Worm (Caenorhabditis elegans) whole organism, young adult: Measurements from ENCODE around the gene Y56A3A.41.
A peak's percentile ranks its signal among the peaks of the same experiment; 100 is the strongest.

ENCODE experiments used
- C06A6.2 ChIP-seq: fragments of 200-800 bp; sonication (Bioruptor generic); conservative IDR thresholded peaks from 2 replicates; pipeline ENCODE4 v1.3.6; 2022; ENCODE audit warnings: missing genetic modification characterization, missing compliant biosample characterization
- F33H1.4 ChIP-seq: fragments of 200-800 bp; sonication (Bioruptor generic); IDR thresholded peaks from 2 replicates; pipeline ENCODE4 v1.3.6; 2022; ENCODE audit warnings: missing genetic modification reagents, missing genetic modification characterization, missing compliant biosample characterization
- F57A8.1 ChIP-seq: fragments of 200-800 bp; sonication (Bioruptor generic); optimal IDR thresholded peaks from 2 replicates; lab custom pipeline; 2018; ENCODE audit warnings: mild to moderate bottlenecking, missing genetic modification characterization, moderate library complexity, missing compliant biosample characterization
- K12H6.12 ChIP-seq: fragments of 200-800 bp; sonication (Bioruptor generic); optimal IDR thresholded peaks from 2 replicates; lab custom pipeline; 2018; ENCODE audit warnings: mild to moderate bottlenecking, missing genetic modification characterization, missing compliant biosample characterization
- Y53G8AR.9 ChIP-seq: fragments of 200-800 bp; sonication (Bioruptor generic); conservative IDR thresholded peaks from 2 replicates; pipeline ENCODE4 v1.3.6; 2022; ENCODE audit warnings: missing genetic modification reagents, missing genetic modification characterization, missing compliant biosample characterization
- Y56A3A.18 ChIP-seq: fragments of 200-800 bp; sonication (Bioruptor generic); IDR thresholded peaks from 2 replicates; pipeline ENCODE4 v1.3.6; 2022; ENCODE audit warnings: missing genetic modification reagents, missing genetic modification characterization, missing compliant biosample characterization
- Y95B8A.8 ChIP-seq: fragments of 200-800 bp; sonication (Bioruptor generic); IDR thresholded peaks from 2 replicates; pipeline ENCODE4 v1.3.6; 2022; ENCODE audit warnings: missing genetic modification reagents, missing genetic modification characterization, missing compliant biosample characterization
- ZK185.1 ChIP-seq: sonication (generic microtip); optimal IDR thresholded peaks from 2 replicates; lab custom pipeline; 2016; ENCODE audit warnings: mild to moderate bottlenecking, missing genetic modification characterization, missing compliant biosample characterization; ENCODE audit not compliant: poor library complexity, severe bottlenecking
- ama-1 ChIP-seq, 3 experiments: fragments of 150-350 bp in 1 of 3; sonication (generic microtip) in 2 of 3; optimal IDR thresholded peaks; 2 replicates each; lab custom pipeline; 2014 to 2018; ENCODE audit warnings: missing biosample characterization in 2 of 3, missing genetic modification characterization in 2 of 3, missing genetic modification reagents in 2 of 3
- aptf-2 ChIP-seq: fragments of 200-800 bp; sonication (Bioruptor generic); conservative IDR thresholded peaks from 2 replicates; pipeline ENCODE4 v1.3.6; 2022; ENCODE audit warnings: missing genetic modification reagents, missing genetic modification characterization, missing compliant biosample characterization
- atf-7 ChIP-seq: sonication (generic microtip); optimal IDR thresholded peaks from 2 replicates; lab custom pipeline; 2017; ENCODE audit warnings: mild to moderate bottlenecking, missing genetic modification characterization, missing compliant biosample characterization
- attf-3 ChIP-seq: fragments of 200-800 bp; sonication (Bioruptor generic); conservative IDR thresholded peaks from 2 replicates; pipeline ENCODE4 v1.3.6; 2022; ENCODE audit warnings: missing genetic modification reagents, missing genetic modification characterization, missing compliant biosample characterization
- attf-5 ChIP-seq: fragments of 200-800 bp; sonication (Bioruptor generic); optimal IDR thresholded peaks from 2 replicates; lab custom pipeline; 2018; ENCODE audit warnings: mild to moderate bottlenecking, missing genetic modification characterization, missing compliant biosample characterization
- attf-6 ChIP-seq: fragments of 200-800 bp; sonication (Bioruptor generic); IDR thresholded peaks from 2 replicates; pipeline ENCODE4 v1.3.6; 2022; ENCODE audit warnings: missing genetic modification reagents, missing genetic modification characterization, missing compliant biosample characterization
- cebp-1 ChIP-seq, 2 experiments: fragments of 200-800 bp in 1 of 2; sonication (Bioruptor generic) in 1 of 2; sonication (generic microtip) in 1 of 2; IDR thresholded peaks in 1 of 2; optimal IDR thresholded peaks in 1 of 2; 2 replicates each; pipeline versions ENCODE4 v1.3.6 to Lab custom; 2017 to 2022; ENCODE audit warnings: missing compliant biosample characterization in 2 of 2, missing genetic modification characterization in 2 of 2, mild to moderate bottlenecking in 1 of 2, missing genetic modification reagents in 1 of 2, moderate library complexity in 1 of 2
- cebp-2 ChIP-seq: fragments of 200-800 bp; sonication (Bioruptor generic); IDR thresholded peaks from 2 replicates; pipeline ENCODE4 v1.3.6; 2022; ENCODE audit warnings: missing genetic modification characterization, missing compliant biosample characterization
- ceh-58 ChIP-seq: fragments of 200-800 bp; sonication (Bioruptor generic); IDR thresholded peaks from 2 replicates; pipeline ENCODE4 v1.3.6; 2022; ENCODE audit warnings: missing genetic modification characterization, missing compliant biosample characterization
- ceh-91 ChIP-seq: fragments of 200-800 bp; sonication (Bioruptor generic); IDR thresholded peaks from 2 replicates; pipeline ENCODE4 v1.3.6; 2022; ENCODE audit warnings: missing genetic modification reagents, missing genetic modification characterization, missing compliant biosample characterization
- die-1 ChIP-seq: sonication (generic microtip); optimal IDR thresholded peaks from 2 replicates; lab custom pipeline; 2016; ENCODE audit warnings: missing genotype, mild to moderate bottlenecking, missing genetic modification characterization, missing compliant biosample characterization
- dox-1 ChIP-seq: fragments of 200-800 bp; sonication (Bioruptor generic); IDR thresholded peaks from 2 replicates; pipeline ENCODE4 v1.3.6; 2022; ENCODE audit warnings: missing genetic modification reagents, missing genetic modification characterization, missing compliant biosample characterization
- dpl-1 ChIP-seq: fragments of 150-350 bp; optimal IDR thresholded peaks from 2 replicates; lab custom pipeline; 2014; ENCODE audit warnings: missing biosample characterization, missing genetic modification reagents, missing genetic modification characterization
- egrh-3 ChIP-seq: fragments of 200-800 bp; sonication (Bioruptor generic); IDR thresholded peaks from 2 replicates; pipeline ENCODE4 v1.3.6; 2022; ENCODE audit warnings: missing genetic modification reagents, missing genetic modification characterization, missing compliant biosample characterization
- hmg-1.2 ChIP-seq: fragments of 200-800 bp; sonication (Bioruptor generic); IDR thresholded peaks from 2 replicates; pipeline ENCODE4 v1.3.6; 2022; ENCODE audit warnings: missing genetic modification reagents, missing genetic modification characterization, missing compliant biosample characterization
- hsf-1 ChIP-seq: fragments of 200-800 bp; sonication (Bioruptor generic); IDR thresholded peaks from 2 replicates; pipeline ENCODE4 v1.3.6; 2022; ENCODE audit warnings: missing genetic modification reagents, missing genetic modification characterization, missing compliant biosample characterization
- let-526 ChIP-seq: fragments of 200-800 bp; sonication (Bioruptor generic); IDR thresholded peaks from 2 replicates; pipeline ENCODE4 v1.3.6; 2022; ENCODE audit warnings: missing genetic modification reagents, missing genetic modification characterization, missing compliant biosample characterization
- let-607 ChIP-seq, 2 experiments: fragments of 200-800 bp in 1 of 2; sonication (Bioruptor generic) in 1 of 2; sonication (generic microtip) in 1 of 2; optimal IDR thresholded peaks; 2 replicates each; lab custom pipeline; 2016 to 2018; ENCODE audit warnings: mild to moderate bottlenecking in 2 of 2, missing compliant biosample characterization in 2 of 2, missing genetic modification characterization in 2 of 2, moderate library complexity in 2 of 2, missing genotype in 1 of 2
- lin-26 ChIP-seq: fragments of 200-800 bp; sonication (Bioruptor generic); IDR thresholded peaks from 2 replicates; pipeline ENCODE4 v1.3.6; 2022; ENCODE audit warnings: missing genetic modification reagents, missing genetic modification characterization, missing compliant biosample characterization
- lin-54 ChIP-seq: fragments of 200-800 bp; sonication (Bioruptor generic); optimal IDR thresholded peaks from 2 replicates; lab custom pipeline; 2018; ENCODE audit warnings: mild to moderate bottlenecking, missing genetic modification characterization, missing compliant biosample characterization
- madf-6 ChIP-seq: fragments of 200-800 bp; sonication (Bioruptor generic); IDR thresholded peaks from 2 replicates; pipeline ENCODE4 v1.3.6; 2022; ENCODE audit warnings: missing genetic modification reagents, missing genetic modification characterization, missing compliant biosample characterization
- madf-8 ChIP-seq: fragments of 200-800 bp; sonication (Bioruptor generic); conservative IDR thresholded peaks from 2 replicates; pipeline ENCODE4 v1.3.6; 2022; ENCODE audit warnings: missing genetic modification reagents, missing genetic modification characterization, missing compliant biosample characterization
- mel-28 ChIP-seq: sonication (generic microtip); optimal IDR thresholded peaks from 2 replicates; lab custom pipeline; 2016; ENCODE audit warnings: borderline replicate concordance, mild to moderate bottlenecking, missing genetic modification characterization, missing compliant biosample characterization
- nfya-1 ChIP-seq: sonication (generic microtip); optimal IDR thresholded peaks from 2 replicates; lab custom pipeline; 2017; ENCODE audit warnings: antibody characterized with exemption, missing compliant biosample characterization, missing genetic modification characterization, borderline replicate concordance; ENCODE audit not compliant: insufficient read depth
- nfya-2 ChIP-seq: fragments of 200-800 bp; sonication (Bioruptor generic); IDR thresholded peaks from 2 replicates; pipeline ENCODE4 v1.3.6; 2022; ENCODE audit warnings: missing genetic modification reagents, missing genetic modification characterization, missing compliant biosample characterization
- nhr-120 ChIP-seq: fragments of 200-800 bp; sonication (Bioruptor generic); IDR thresholded peaks from 2 replicates; pipeline ENCODE4 v1.3.6; 2022; ENCODE audit warnings: missing genetic modification characterization, missing compliant biosample characterization
- nhr-27 ChIP-seq: fragments of 200-800 bp; sonication (Bioruptor generic); optimal IDR thresholded peaks from 2 replicates; lab custom pipeline; 2018; ENCODE audit warnings: mild to moderate bottlenecking, missing genetic modification characterization, moderate library complexity, missing compliant biosample characterization
- pha-4 ChIP-seq: fragments of 150-350 bp; sonication (generic microtip); optimal IDR thresholded peaks from 2 replicates; lab custom pipeline; 2014; ENCODE audit warnings: missing biosample characterization, missing genetic modification reagents, missing genetic modification characterization
- rec-8 ChIP-seq, 2 experiments: sonication (generic microtip); optimal IDR thresholded peaks; 2 replicates each; lab custom pipeline; 2016; ENCODE audit warnings: mild to moderate bottlenecking in 2 of 2, missing genetic modification characterization in 2 of 2, missing genetic modification reagents in 2 of 2, missing genotype in 2 of 2, missing biosample characterization in 1 of 2, missing compliant biosample characterization in 1 of 2, moderate library complexity in 1 of 2
- snpc-3.4 ChIP-seq: sonication (generic microtip); optimal IDR thresholded peaks from 2 replicates; lab custom pipeline; 2017; ENCODE audit warnings: missing genetic modification characterization, mild to moderate bottlenecking, missing compliant biosample characterization, antibody characterized with exemption, moderate library complexity, missing genotype, missing genetic modification reagents
- zfh-2 ChIP-seq: fragments of 200-800 bp; sonication (Bioruptor generic); conservative IDR thresholded peaks from 2 replicates; pipeline ENCODE4 v1.3.6; 2022; ENCODE audit warnings: missing genetic modification reagents, missing genetic modification characterization, missing compliant biosample characterization
- zim-3 ChIP-seq: sonication (generic microtip); optimal IDR thresholded peaks from 2 replicates; lab custom pipeline; 2017; ENCODE audit warnings: mild to moderate bottlenecking, missing genetic modification characterization, moderate library complexity, missing compliant biosample characterization
- ztf-28 ChIP-seq: fragments of 200-800 bp; sonication (Bioruptor generic); IDR thresholded peaks from 2 replicates; pipeline ENCODE4 v1.3.6; 2022; ENCODE audit warnings: missing genetic modification reagents, missing genetic modification characterization, missing compliant biosample characterization
- ztf-3 ChIP-seq: fragments of 200-800 bp; sonication (Bioruptor generic); optimal IDR thresholded peaks from 2 replicates; lab custom pipeline; 2018; ENCODE audit warnings: mild to moderate bottlenecking, missing genetic modification characterization, missing compliant biosample characterization

The Y56A3A.41 gene

ce11 chrIII:11916260-11916659 lies 23.4 kb upstream of the Y56A3A.41 start:
- TF ChIP-seq attf-6 = no peak
- TF ChIP-seq attf-5 (GFP tag; lab: Kevin White, UChicago) = no peak
- peak; percentile 79 for TF ChIP-seq zfh-2
- TF ChIP-seq dox-1 (GFP tag; lab: Robert Waterston, UW) = peak; percentile 12; the same call in 1 of the 2 replicates
- TF ChIP-seq pha-4 (tag; lab: Kevin White, UChicago) = no peak
- no peak for TF ChIP-seq Y95B8A.8
- no peak for TF ChIP-seq nhr-120 (GFP tag; lab: Robert Waterston, UW)
- TF ChIP-seq cebp-2 = no peak
- no peak for TF ChIP-seq K12H6.12
- TF ChIP-seq attf-3 (GFP tag; lab: Robert Waterston, UW) = no peak
- TF ChIP-seq egrh-3 (GFP tag; lab: Robert Waterston, UW) = peak; percentile 69; the same call in 1 of the 2 replicates
- no peak for TF ChIP-seq F57A8.1 (GFP tag; lab: Kevin White, UChicago)
- no peak for TF ChIP-seq dpl-1
- TF ChIP-seq aptf-2 (GFP tag; lab: Robert Waterston, UW) = no peak
- TF ChIP-seq nfya-1 = no peak
- TF ChIP-seq die-1 (tag; lab: Kevin White, UChicago) = no peak

- TF ChIP-seq ceh-58 (GFP tag; lab: Robert Waterston, UW) (no peak), F33H1.4 (GFP tag; lab: Robert Waterston, UW) (peak; percentile 40; the same call in 1 of the 2 replicates), mel-28 (tag; lab: Kevin White, UChicago) (no peak), ztf-28 (GFP tag; lab: Robert Waterston, UW) (no peak), ceh-91 (GFP tag; lab: Robert Waterston, UW) (no peak), nfya-2 (no peak), cebp-1 (GFP tag; IDR thresholded peaks at IDR 0.05; lab: Robert Waterston, UW) (no peak), cebp-1 (tag; optimal IDR thresholded peaks at IDR 0.05; lab: Kevin White, UChicago) (peak; percentile 34), lin-54 (peak; percentile 45), Y56A3A.18 (GFP tag; lab: Robert Waterston, UW) (no peak), hsf-1 (no peak), attf-5 (GFP tag; lab: Kevin White, UChicago) (peak; percentile 2), madf-6 (GFP tag; lab: Robert Waterston, UW) (peak; percentile 48; the same call in 1 of the 2 replicates), snpc-3.4 (tag; lab: Kevin White, UChicago) (peak; percentile 6), let-607 (tag; optimal IDR thresholded peaks at IDR 0.05; lab: Kevin White, UChicago) (peak in 1 of 2 experiments; percentile 17), lin-26 (GFP tag; lab: Robert Waterston, UW) (no peak), aptf-2 (GFP tag; lab: Robert Waterston, UW) (no peak), ZK185.1 (tag; lab: Kevin White, UChicago) (no peak), Y53G8AR.9 (no peak), nhr-27 (tag; lab: Kevin White, UChicago) (no peak), hmg-1.2 (GFP tag; lab: Robert Waterston, UW) (0 out of 2 replicates have a peak, but pooled peaks have one; percentile 3)
Measured at ce11 chrIII:11915666-11916065, 22.8 kb upstream of the Y56A3A.41 start, which contains the start of the genes ndab-1 and npp-16. ndab-1 (minus strand) TSS chrIII:11915712. npp-16 (plus strand) TSS chrIII:11915928.

ce11 chrIII:11914220-11914619 lies 21.4 kb upstream of the Y56A3A.41 start, which contains the start of gene Y56A3A.16:
Y56A3A.16 (minus strand) TSS chrIII:11914320.
- TF ChIP-seq hmg-1.2 (GFP tag; lab: Robert Waterston, UW) = no peak
- no peak for TF ChIP-seq madf-8 (GFP tag; lab: Robert Waterston, UW)
- no peak for TF ChIP-seq rec-8 (tag; optimal IDR thresholded peaks at IDR 0.05; lab: Kevin White, UChicago)
- no peak for TF ChIP-seq zim-3 (tag; lab: Kevin White, UChicago)
- no peak for TF ChIP-seq let-526 (GFP tag; lab: Robert Waterston, UW)
- no peak for TF ChIP-seq atf-7 (tag; lab: Kevin White, UChicago)
- no peak for TF ChIP-seq ztf-3 (GFP tag; lab: Kevin White, UChicago)
- no peak for TF ChIP-seq C06A6.2
- TF ChIP-seq ama-1 (optimal IDR thresholded peaks at IDR 0.05; lab: Kevin White, UChicago) = no peak
- no peak for TF ChIP-seq ama-1 (GFP tag; optimal IDR thresholded peaks at IDR 0.05; lab: Kevin White, UChicago)
- no peak for TF ChIP-seq ceh-58 (GFP tag; lab: Robert Waterston, UW)
- TF ChIP-seq, all 124 proteins: peak for 0
